Fruit fly (Drosophila melanogaster) whole organism, embryonic: ENCODE data around the gene CG10383.

ENCODE experiments used
- Adf1 ChIP-seq: fragments of 200-800 bp; sonication (Bioruptor generic); IDR thresholded peaks from 2 replicates; pipeline ENCODE4 v1.3.6; 2022; ENCODE audit warnings: missing biosample characterization, missing genetic modification characterization
- Antp ChIP-seq: fragments of 200-800 bp; sonication (Bioruptor generic); optimal IDR thresholded peaks from 3 replicates; lab custom pipeline; 2016; ENCODE audit warnings: missing biosample characterization, missing genetic modification characterization
- BEAF-32 ChIP-seq: fragments of 200-800 bp; sonication (Bioruptor generic); optimal IDR thresholded peaks from 3 replicates; lab custom pipeline; 2017; ENCODE audit warnings: missing biosample characterization, missing genetic modification characterization, mild to moderate bottlenecking, moderate library complexity, missing genetic modification reagents
- CG10147 ChIP-seq: fragments of 200-800 bp; sonication (Bioruptor generic); optimal IDR thresholded peaks from 2 replicates; lab custom pipeline; 2019; ENCODE audit warnings: missing biosample characterization, mild to moderate bottlenecking, missing genetic modification characterization, moderate library complexity
- CG10267 ChIP-seq: fragments of 200-800 bp; sonication (Bioruptor generic); optimal IDR thresholded peaks from 2 replicates; lab custom pipeline; 2018; ENCODE audit warnings: missing biosample characterization, mild to moderate bottlenecking, missing genetic modification characterization, moderate library complexity
- CG10274 ChIP-seq: fragments of 200-800 bp; sonication (Bioruptor generic); optimal IDR thresholded peaks from 3 replicates; lab custom pipeline; 2017; ENCODE audit warnings: missing biosample characterization, mild to moderate bottlenecking, missing genetic modification characterization
- CG11247 ChIP-seq: fragments of 200-800 bp; sonication (Bioruptor generic); IDR thresholded peaks from 2 replicates; pipeline ENCODE4 v1.3.6; 2022; ENCODE audit warnings: missing biosample characterization, missing genetic modification characterization
- CG11560 ChIP-seq: fragments of 200-800 bp; sonication (Bioruptor generic); IDR thresholded peaks from 3 replicates; pipeline ENCODE4 v1.3.6; 2022; ENCODE audit warnings: missing biosample characterization, missing genetic modification characterization
- CG11723 ChIP-seq: fragments of 200-800 bp; sonication (Bioruptor generic); optimal IDR thresholded peaks from 2 replicates; lab custom pipeline; 2017; ENCODE audit warnings: missing biosample characterization, mild to moderate bottlenecking, missing genetic modification characterization
- CG13287 ChIP-seq: fragments of 200-800 bp; sonication (Bioruptor generic); IDR thresholded peaks from 2 replicates; pipeline ENCODE4 v1.3.6; 2022; ENCODE audit warnings: missing biosample characterization, missing genetic modification characterization; ENCODE audit not compliant: partially characterized antibody
- CG15269 ChIP-seq: fragments of 200-800 bp; sonication (Bioruptor generic); optimal IDR thresholded peaks from 2 replicates; lab custom pipeline; 2018; ENCODE audit warnings: missing biosample characterization, mild to moderate bottlenecking, missing genetic modification characterization, moderate library complexity
- CG17328 ChIP-seq: fragments of 200-800 bp; sonication (Bioruptor generic); IDR thresholded peaks from 2 replicates; pipeline ENCODE4 v1.3.6; 2022; ENCODE audit warnings: missing biosample characterization, missing genetic modification characterization
- CG17359 ChIP-seq: fragments of 200-800 bp; sonication (Bioruptor generic); optimal IDR thresholded peaks from 3 replicates; lab custom pipeline; 2018; ENCODE audit warnings: missing biosample characterization, mild to moderate bottlenecking, missing genetic modification characterization, moderate library complexity
- CG17829 ChIP-seq: fragments of 200-800 bp; optimal IDR thresholded peaks from 2 replicates; lab custom pipeline; 2019; ENCODE audit warnings: missing biosample characterization, mild to moderate bottlenecking, missing genetic modification characterization, moderate library complexity
- CG18476 ChIP-seq: fragments of 200-800 bp; sonication (Bioruptor generic); optimal IDR thresholded peaks from 2 replicates; lab custom pipeline; 2016; ENCODE audit warnings: missing biosample characterization, mild to moderate bottlenecking, missing genetic modification characterization
- CG18599 ChIP-seq: fragments of 200-800 bp; sonication (Bioruptor generic); optimal IDR thresholded peaks from 3 replicates; lab custom pipeline; 2017; ENCODE audit warnings: missing biosample characterization, missing genetic modification characterization, mild to moderate bottlenecking, moderate library complexity, missing genetic modification reagents
- CG32772 ChIP-seq: fragments of 200-800 bp; sonication (Bioruptor generic); IDR thresholded peaks from 2 replicates; pipeline ENCODE4 v1.3.6; 2022; ENCODE audit warnings: missing biosample characterization, missing genetic modification characterization
- CG33213 ChIP-seq: fragments of 200-800 bp; sonication (Bioruptor generic); optimal IDR thresholded peaks from 3 replicates; lab custom pipeline; 2016; ENCODE audit warnings: missing biosample characterization, missing genetic modification characterization
- CG5180 ChIP-seq: fragments of 200-800 bp; sonication (Bioruptor generic); optimal IDR thresholded peaks from 3 replicates; lab custom pipeline; 2017; ENCODE audit warnings: missing biosample characterization, missing genetic modification characterization, mild to moderate bottlenecking, moderate library complexity, missing genetic modification reagents
- CG6854 ChIP-seq: fragments of 200-800 bp; sonication (Bioruptor generic); optimal IDR thresholded peaks from 3 replicates; lab custom pipeline; 2017; ENCODE audit warnings: missing biosample characterization, mild to moderate bottlenecking, missing genetic modification characterization
- CG8089 ChIP-seq: fragments of 200-800 bp; sonication (Bioruptor generic); optimal IDR thresholded peaks from 3 replicates; lab custom pipeline; 2016; ENCODE audit warnings: missing biosample characterization, missing genetic modification characterization
- Dbx ChIP-seq: fragments of 200-800 bp; sonication (Bioruptor generic); IDR thresholded peaks from 3 replicates; pipeline ENCODE4 v1.3.6; 2022; ENCODE audit warnings: missing biosample characterization, missing genetic modification characterization
- E2f1 ChIP-seq: fragments of 200-800 bp; sonication (Bioruptor generic); IDR thresholded peaks from 2 replicates; pipeline ENCODE4 v1.3.6; 2022; ENCODE audit warnings: missing biosample characterization, missing genetic modification characterization
- Eip74EF ChIP-seq, 2 experiments: fragments of 200-800 bp in 1 of 2; fragments of >200 bp in 1 of 2; sonication (Bioruptor generic) in 1 of 2; optimal IDR thresholded peaks; 2 replicates each; lab custom pipeline; 2017 to 2019; ENCODE audit warnings: missing biosample characterization in 2 of 2, missing genetic modification characterization in 2 of 2, mild to moderate bottlenecking in 1 of 2, moderate library complexity in 1 of 2
- Hand ChIP-seq: fragments of 200-800 bp; sonication (Bioruptor generic); optimal IDR thresholded peaks from 2 replicates; lab custom pipeline; 2017; ENCODE audit warnings: mild to moderate bottlenecking, missing biosample characterization, missing genetic modification reagents, missing genetic modification characterization
- MESR4 ChIP-seq: fragments of 200-800 bp; sonication (Bioruptor generic); optimal IDR thresholded peaks from 2 replicates; lab custom pipeline; 2018; ENCODE audit warnings: missing biosample characterization, mild to moderate bottlenecking, missing genetic modification characterization, moderate library complexity
- Meics ChIP-seq: fragments of 200-800 bp; sonication (Bioruptor generic); optimal IDR thresholded peaks from 2 replicates; lab custom pipeline; 2017; ENCODE audit warnings: missing biosample characterization, mild to moderate bottlenecking, missing genetic modification characterization
- Mes4 ChIP-seq: fragments of 200-800 bp; sonication (Bioruptor generic); optimal IDR thresholded peaks from 2 replicates; lab custom pipeline; 2016; ENCODE audit warnings: missing biosample characterization, missing genetic modification characterization
- NC2α ChIP-seq: fragments of 200-800 bp; sonication (Bioruptor generic); optimal IDR thresholded peaks from 2 replicates; lab custom pipeline; 2016; ENCODE audit warnings: missing biosample characterization, missing genetic modification characterization
- Nf-YB ChIP-seq: fragments of 200-800 bp; sonication (Bioruptor generic); optimal IDR thresholded peaks from 3 replicates; lab custom pipeline; 2019; ENCODE audit warnings: missing biosample characterization, mild to moderate bottlenecking, missing genetic modification characterization, moderate library complexity
- Oli ChIP-seq: fragments of 200-800 bp; sonication (Bioruptor generic); optimal IDR thresholded peaks from 2 replicates; lab custom pipeline; 2018; ENCODE audit warnings: missing biosample characterization, mild to moderate bottlenecking, missing genetic modification characterization, moderate library complexity
- Optix ChIP-seq: fragments of 200-800 bp; sonication (Bioruptor generic); IDR thresholded peaks from 3 replicates; pipeline ENCODE4 v1.3.6; 2022; ENCODE audit warnings: missing biosample characterization, missing genetic modification characterization
- Pdp1 ChIP-seq, 2 experiments: fragments of 200-800 bp; sonication (Bioruptor generic); optimal IDR thresholded peaks; 3 replicates each; lab custom pipeline; 2016; ENCODE audit warnings: missing biosample characterization in 2 of 2, missing genetic modification characterization in 2 of 2, mild to moderate bottlenecking in 1 of 2, moderate library complexity in 1 of 2
- Ssrp ChIP-seq: fragments of 200-800 bp; sonication (Bioruptor generic); optimal IDR thresholded peaks from 2 replicates; lab custom pipeline; 2018; ENCODE audit warnings: missing biosample characterization, mild to moderate bottlenecking, missing genetic modification characterization, moderate library complexity
- TFAM ChIP-seq: fragments of 200-800 bp; sonication (Bioruptor generic); optimal IDR thresholded peaks from 2 replicates; lab custom pipeline; 2017; ENCODE audit warnings: missing biosample characterization, missing genetic modification characterization, inconsistent platforms
- cg ChIP-seq: fragments of 200-800 bp; sonication (Bioruptor generic); optimal IDR thresholded peaks from 3 replicates; lab custom pipeline; 2019; ENCODE audit warnings: missing biosample characterization, mild to moderate bottlenecking, missing genetic modification characterization, moderate library complexity
- crc ChIP-seq: fragments of 200-800 bp; sonication (Bioruptor generic); optimal IDR thresholded peaks from 2 replicates; lab custom pipeline; 2016; ENCODE audit warnings: missing biosample characterization, missing genetic modification characterization
- cwo ChIP-seq: fragments of 200-800 bp; sonication (Bioruptor generic); optimal IDR thresholded peaks from 3 replicates; lab custom pipeline; 2017; ENCODE audit warnings: missing biosample characterization, missing genetic modification characterization, mild to moderate bottlenecking, moderate library complexity, missing genetic modification reagents
- da ChIP-seq: fragments of 200-800 bp; sonication (Bioruptor generic); optimal IDR thresholded peaks from 2 replicates; lab custom pipeline; 2016; ENCODE audit warnings: missing biosample characterization, missing genetic modification characterization
- fd102C ChIP-seq: fragments of 200-800 bp; sonication (Bioruptor generic); optimal IDR thresholded peaks from 2 replicates; lab custom pipeline; 2018; ENCODE audit warnings: missing biosample characterization, mild to moderate bottlenecking, missing genetic modification characterization, moderate library complexity
- gsb ChIP-seq: fragments of 200-800 bp; sonication (Bioruptor generic); IDR thresholded peaks from 2 replicates; pipeline ENCODE4 v1.3.6; 2022; ENCODE audit warnings: missing biosample characterization, missing genetic modification characterization
- lola ChIP-seq, 3 experiments: fragments of >200 bp in 2 of 3; fragments of 200-800 bp in 1 of 3; sonication (Bioruptor generic) in 1 of 3; optimal IDR thresholded peaks; 2 replicates each; lab custom pipeline; 2017 to 2019; ENCODE audit warnings: missing biosample characterization in 3 of 3, missing genetic modification characterization in 3 of 3, mild to moderate bottlenecking in 1 of 3, moderate library complexity in 1 of 3
- maf-S ChIP-seq: fragments of 200-800 bp; sonication (Bioruptor generic); optimal IDR thresholded peaks from 2 replicates; lab custom pipeline; 2016; ENCODE audit warnings: missing biosample characterization, missing genetic modification characterization
- p53 ChIP-seq: fragments of 200-800 bp; sonication (Bioruptor generic); optimal IDR thresholded peaks from 2 replicates; lab custom pipeline; 2016; ENCODE audit warnings: missing biosample characterization, missing genetic modification characterization
- tgo ChIP-seq: fragments of 200-800 bp; sonication (Bioruptor generic); IDR thresholded peaks from 3 replicates; pipeline ENCODE4 v1.3.6; 2022; ENCODE audit warnings: missing biosample characterization, missing genetic modification characterization
- tin ChIP-seq: fragments of 200-800 bp; sonication (Bioruptor generic); optimal IDR thresholded peaks from 3 replicates; lab custom pipeline; 2016; ENCODE audit warnings: missing biosample characterization, missing genetic modification characterization
- zen ChIP-seq: fragments of 200-800 bp; sonication (Bioruptor generic); optimal IDR thresholded peaks from 3 replicates; lab custom pipeline; 2018; ENCODE audit warnings: missing biosample characterization, mild to moderate bottlenecking, missing genetic modification characterization, moderate library complexity

CG10383 gene

DNA sequence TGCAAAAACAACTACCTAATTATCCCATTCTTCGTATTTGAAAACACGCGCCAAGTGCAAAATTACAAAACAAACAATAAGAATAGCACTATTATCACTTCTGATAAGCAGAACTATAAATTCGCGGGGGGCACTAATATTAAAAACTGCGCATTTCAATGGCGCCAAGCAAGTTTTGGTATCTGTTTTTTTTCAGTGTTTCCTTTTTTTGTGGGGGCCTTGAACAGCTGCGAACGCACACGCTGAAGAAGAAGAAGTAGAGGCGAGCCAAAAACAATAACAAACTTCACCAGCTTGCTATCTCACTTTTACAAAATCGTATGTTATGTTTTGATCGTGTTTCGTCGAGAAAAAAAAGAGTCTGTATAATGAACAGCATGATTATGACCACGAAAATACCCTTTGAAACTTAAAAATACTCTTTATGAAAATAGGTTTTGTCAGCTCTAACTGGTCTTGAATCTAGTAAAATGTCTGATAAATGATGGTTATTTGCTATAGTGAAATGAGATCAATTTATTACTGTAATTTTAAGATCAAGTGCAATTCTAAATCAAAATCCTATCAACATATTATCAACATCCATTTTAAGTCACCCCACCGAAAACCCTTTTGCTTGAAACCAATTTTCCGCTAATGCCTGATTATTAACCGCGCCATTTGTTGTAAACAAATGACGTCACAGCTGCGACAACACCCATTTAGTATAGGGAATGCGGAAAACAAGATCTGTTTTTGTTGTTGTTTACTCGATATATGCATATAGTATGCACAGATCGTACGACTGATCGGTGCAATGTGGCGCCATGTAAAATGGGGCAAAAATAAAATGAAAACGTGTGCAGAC lies 1.3 kb downstream of the CG10383 start (continued):
- TF ChIP-seq Meics (GFP tag; lab: Kevin White, UChicago) (peak; percentile 63), CG8089 (GFP tag; lab: Kevin White, UChicago) (peak; percentile 35), MESR4 (GFP tag; lab: Kevin White, UChicago) (peak; percentile 6), zen (tag; lab: Kevin White, UChicago) (no peak), BEAF-32 (GFP tag; lab: Kevin White, UChicago) (no peak), Pdp1 (GFP tag; optimal IDR thresholded peaks at IDR 0.05; lab: Kevin White, UChicago) (peak; percentile 62 to 65), CG18476 (peak; percentile 15), CG33213 (GFP tag; lab: Kevin White, UChicago) (peak; percentile 44), Dbx (GFP tag; lab: Robert Waterston, UW) (peak; percentile 72; the same call in 2 of the 3 replicates), CG11247 (GFP tag; lab: Robert Waterston, UW) (peak; percentile 71), CG10147 (GFP tag; lab: Kevin White, UChicago) (peak; percentile 14), E2f1 (GFP tag; lab: Robert Waterston, UW) (peak; percentile 55), CG32772 (GFP tag; lab: Robert Waterston, UW) (peak; percentile 53), CG17328 (GFP tag; lab: Robert Waterston, UW) (peak; percentile 68), CG18599 (GFP tag; lab: Kevin White, UChicago) (peak; percentile 71), Optix (peak; percentile 80), Adf1 (GFP tag; lab: Robert Waterston, UW) (no peak; the same call in 1 of the 2 replicates), CG6854 (GFP tag; lab: Kevin White, UChicago) (peak; percentile 2), crc (GFP tag; lab: Kevin White, UChicago) (peak; percentile 47), CG17829 (tag; lab: Kevin White, UChicago) (peak; percentile 30), Oli (tag; lab: Kevin White, UChicago) (peak; percentile 8), p53 (GFP tag; lab: Kevin White, UChicago) (no peak), Antp (GFP tag; lab: Kevin White, UChicago) (peak; percentile 74), tgo (GFP tag; lab: Robert Waterston, UW) (peak; percentile 67), Nf-YB (GFP tag; lab: Kevin White, UChicago) (peak; percentile 3), CG17359 (peak; percentile 63), Eip74EF (GFP tag; optimal IDR thresholded peaks at IDR 0.05; lab: Kevin White, UChicago) (peak in 1 of 2 experiments; percentile 94), CG13287 (GFP tag; lab: Robert Waterston, UW) (no peak), Ssrp (peak; percentile 14), gsb (GFP tag; lab: Robert Waterston, UW) (0 out of 2 replicates have a peak, but pooled peaks have one; percentile 16), cwo (GFP tag; lab: Kevin White, UChicago) (peak; percentile 75), da (GFP tag; lab: Kevin White, UChicago) (no peak), CG11723 (peak; percentile 51), CG10274 (GFP tag; lab: Kevin White, UChicago) (peak; percentile 42), fd102C (GFP tag; lab: Kevin White, UChicago) (no peak), CG10267 (peak; percentile 5), Mes4 (GFP tag; lab: Kevin White, UChicago) (peak; percentile 14), tin (GFP tag; lab: Kevin White, UChicago) (peak; percentile 47), NC2α (peak; percentile 17), lola (GFP tag; optimal IDR thresholded peaks at IDR 0.05; lab: Kevin White, UChicago) (peak in 1 of 3 experiments; percentile 23), CG15269 (tag; lab: Kevin White, UChicago) (peak; percentile 45), Hand (GFP tag; lab: Kevin White, UChicago) (peak; percentile 10), maf-S (peak; percentile 50), TFAM (GFP tag; lab: Kevin White, UChicago) (peak; percentile 10), cg (GFP tag; lab: Kevin White, UChicago) (no peak), CG5180 (peak; percentile 28), CG11560 (tag; lab: Robert Waterston, UW) (no peak)
